Fruit fly (Drosophila melanogaster) whole organism, embryonic: ENCODE data around the gene c12.1.

Source experiments
- Adf1 ChIP-seq: fragments of 200-800 bp; sonication (Bioruptor generic); IDR thresholded peaks from 2 replicates; pipeline ENCODE4 v1.3.6; 2022; ENCODE audit warnings: missing biosample characterization, missing genetic modification characterization
- Bdp1 ChIP-seq: fragments of 200-800 bp; sonication (Bioruptor generic); optimal IDR thresholded peaks from 3 replicates; lab custom pipeline; 2016; ENCODE audit warnings: missing biosample characterization, missing genetic modification characterization
- CG10267 ChIP-seq: fragments of 200-800 bp; sonication (Bioruptor generic); optimal IDR thresholded peaks from 2 replicates; lab custom pipeline; 2018; ENCODE audit warnings: missing biosample characterization, mild to moderate bottlenecking, missing genetic modification characterization, moderate library complexity
- CG11398 ChIP-seq: fragments of 200-800 bp; sonication (Bioruptor generic); optimal IDR thresholded peaks from 2 replicates; lab custom pipeline; 2016; ENCODE audit warnings: missing biosample characterization, missing genetic modification characterization
- CG11560 ChIP-seq: fragments of 200-800 bp; sonication (Bioruptor generic); IDR thresholded peaks from 3 replicates; pipeline ENCODE4 v1.3.6; 2022; ENCODE audit warnings: missing biosample characterization, missing genetic modification characterization
- CG12104 ChIP-seq: fragments of 200-800 bp; sonication (Bioruptor generic); optimal IDR thresholded peaks from 3 replicates; lab custom pipeline; 2016; ENCODE audit warnings: missing biosample characterization, missing genetic modification characterization
- CG12155 ChIP-seq: fragments of 200-800 bp; sonication (Bioruptor generic); optimal IDR thresholded peaks from 3 replicates; lab custom pipeline; 2016; ENCODE audit warnings: missing biosample characterization, missing genetic modification characterization
- CG13287 ChIP-seq: fragments of 200-800 bp; sonication (Bioruptor generic); IDR thresholded peaks from 2 replicates; pipeline ENCODE4 v1.3.6; 2022; ENCODE audit warnings: missing biosample characterization, missing genetic modification characterization; ENCODE audit not compliant: partially characterized antibody
- CG13624 ChIP-seq: fragments of 200-800 bp; sonication (Bioruptor generic); optimal IDR thresholded peaks from 2 replicates; lab custom pipeline; 2016; ENCODE audit warnings: missing biosample characterization, missing genetic modification characterization
- CG13894 ChIP-seq: fragments of 200-800 bp; sonication (Bioruptor generic); optimal IDR thresholded peaks from 3 replicates; lab custom pipeline; 2018; ENCODE audit warnings: missing biosample characterization, mild to moderate bottlenecking, missing genetic modification characterization, moderate library complexity
- CG14710 ChIP-seq: fragments of 200-800 bp; sonication (Bioruptor generic); optimal IDR thresholded peaks from 3 replicates; lab custom pipeline; 2019; ENCODE audit warnings: missing biosample characterization, mild to moderate bottlenecking, missing genetic modification characterization, moderate library complexity
- CG15514 ChIP-seq: fragments of 200-800 bp; sonication (Bioruptor generic); optimal IDR thresholded peaks from 3 replicates; lab custom pipeline; 2017; ENCODE audit warnings: missing biosample characterization, missing genetic modification characterization, mild to moderate bottlenecking, moderate library complexity, missing genetic modification reagents
- CG16815 ChIP-seq: fragments of 200-800 bp; sonication (Bioruptor generic); optimal IDR thresholded peaks from 3 replicates; lab custom pipeline; 2017; ENCODE audit warnings: missing biosample characterization, mild to moderate bottlenecking, missing genetic modification characterization
- CG32532 ChIP-seq: fragments of 200-800 bp; sonication (Bioruptor generic); IDR thresholded peaks from 2 replicates; pipeline ENCODE4 v1.3.6; 2022; ENCODE audit warnings: missing biosample characterization, missing genetic modification characterization
- CG4707 ChIP-seq: fragments of 200-800 bp; sonication (Bioruptor generic); optimal IDR thresholded peaks from 2 replicates; lab custom pipeline; 2018; ENCODE audit warnings: missing biosample characterization, mild to moderate bottlenecking, missing genetic modification characterization, moderate library complexity
- CG5245 ChIP-seq: fragments of 200-800 bp; sonication (Bioruptor generic); optimal IDR thresholded peaks from 3 replicates; lab custom pipeline; 2016; ENCODE audit warnings: missing biosample characterization, missing genetic modification characterization
- CG7357 ChIP-seq: fragments of 200-800 bp; sonication (Bioruptor generic); IDR thresholded peaks from 3 replicates; pipeline ENCODE4 v1.3.6; 2022; ENCODE audit warnings: missing biosample characterization, missing genetic modification characterization
- CG7372 ChIP-seq: fragments of 200-800 bp; sonication (Bioruptor generic); IDR thresholded peaks from 2 replicates; pipeline ENCODE4 v1.3.6; 2022; ENCODE audit warnings: missing biosample characterization, missing genetic modification characterization
- CG8089 ChIP-seq: fragments of 200-800 bp; sonication (Bioruptor generic); optimal IDR thresholded peaks from 3 replicates; lab custom pipeline; 2016; ENCODE audit warnings: missing biosample characterization, missing genetic modification characterization
- D19B ChIP-seq: fragments of 200-800 bp; sonication (Bioruptor generic); optimal IDR thresholded peaks from 2 replicates; lab custom pipeline; 2017; ENCODE audit warnings: missing biosample characterization, mild to moderate bottlenecking, missing genetic modification characterization
- Dfd ChIP-seq, 2 experiments: fragments of >200 bp; optimal IDR thresholded peaks; 2 replicates each; lab custom pipeline; 2017; ENCODE audit warnings: missing biosample characterization in 2 of 2, missing genetic modification characterization in 2 of 2
- E2f2 ChIP-seq: fragments of 200-800 bp; sonication (Bioruptor generic); IDR thresholded peaks from 2 replicates; pipeline ENCODE4 v1.3.6; 2022; ENCODE audit warnings: missing biosample characterization, missing genetic modification characterization
- Elba2 ChIP-seq: fragments of 200-800 bp; sonication (Bioruptor generic); optimal IDR thresholded peaks from 3 replicates; lab custom pipeline; 2016; ENCODE audit warnings: missing biosample characterization, missing genetic modification characterization
- HmgZ ChIP-seq: fragments of 200-800 bp; sonication (Bioruptor generic); optimal IDR thresholded peaks from 2 replicates; lab custom pipeline; 2018; ENCODE audit warnings: missing biosample characterization, mild to moderate bottlenecking, missing genetic modification characterization
- Lpt ChIP-seq: fragments of >200 bp; optimal IDR thresholded peaks from 2 replicates; lab custom pipeline; 2018; ENCODE audit warnings: missing biosample characterization, missing genetic modification characterization
- MESR4 ChIP-seq: fragments of 200-800 bp; sonication (Bioruptor generic); optimal IDR thresholded peaks from 2 replicates; lab custom pipeline; 2018; ENCODE audit warnings: missing biosample characterization, mild to moderate bottlenecking, missing genetic modification characterization, moderate library complexity
- Mad ChIP-seq: fragments of 200-800 bp; sonication (Bioruptor generic); optimal IDR thresholded peaks from 2 replicates; lab custom pipeline; 2016; ENCODE audit warnings: missing biosample characterization, missing genetic modification characterization
- Mrtf ChIP-seq: fragments of 200-800 bp; sonication (Bioruptor generic); IDR thresholded peaks from 3 replicates; pipeline ENCODE4 v1.3.6; 2022; ENCODE audit warnings: missing biosample characterization, missing genetic modification characterization
- Nf-YC ChIP-seq: fragments of 200-800 bp; optimal IDR thresholded peaks from 3 replicates; lab custom pipeline; 2019; ENCODE audit warnings: missing biosample characterization, mild to moderate bottlenecking, missing genetic modification characterization, moderate library complexity
- Ravus ChIP-seq: fragments of 200-800 bp; sonication (Bioruptor generic); IDR thresholded peaks from 2 replicates; pipeline ENCODE4 v1.3.6; 2022; ENCODE audit warnings: missing biosample characterization, missing genetic modification characterization
- Rx ChIP-seq: fragments of 200-800 bp; sonication (Bioruptor generic); IDR thresholded peaks from 2 replicates; pipeline ENCODE4 v1.3.6; 2022; ENCODE audit warnings: missing biosample characterization, missing genetic modification characterization
- Sox100B ChIP-seq: fragments of 200-800 bp; sonication (Bioruptor generic); optimal IDR thresholded peaks from 3 replicates; lab custom pipeline; 2018; ENCODE audit warnings: missing biosample characterization, mild to moderate bottlenecking, missing genetic modification characterization
- Sry-β ChIP-seq: fragments of 200-800 bp; sonication (Bioruptor generic); optimal IDR thresholded peaks from 2 replicates; lab custom pipeline; 2018; ENCODE audit warnings: missing biosample characterization, mild to moderate bottlenecking, missing genetic modification characterization, moderate library complexity
- Tbp ChIP-seq: fragments of >200 bp; optimal IDR thresholded peaks from 2 replicates; lab custom pipeline; 2018; ENCODE audit warnings: missing biosample characterization, missing genetic modification characterization
- Xbp1 ChIP-seq: fragments of 200-800 bp; sonication (Bioruptor generic); optimal IDR thresholded peaks from 3 replicates; lab custom pipeline; 2016; ENCODE audit warnings: missing biosample characterization, mild to moderate bottlenecking, missing genetic modification characterization
- ac ChIP-seq: fragments of 200-800 bp; sonication (Bioruptor generic); optimal IDR thresholded peaks from 3 replicates; lab custom pipeline; 2017; ENCODE audit warnings: missing biosample characterization, mild to moderate bottlenecking, missing genetic modification characterization
- bcd ChIP-seq: fragments of 200-800 bp; sonication (Bioruptor generic); optimal IDR thresholded peaks from 2 replicates; lab custom pipeline; 2017; ENCODE audit warnings: missing biosample characterization, mild to moderate bottlenecking, missing genetic modification characterization
- en ChIP-seq: fragments of 200-800 bp; sonication (Bioruptor generic); optimal IDR thresholded peaks from 2 replicates; lab custom pipeline; 2016; ENCODE audit warnings: missing biosample characterization, missing genetic modification characterization
- fd64A ChIP-seq: fragments of 200-800 bp; sonication (Bioruptor generic); optimal IDR thresholded peaks from 3 replicates; lab custom pipeline; 2018; ENCODE audit warnings: missing biosample characterization, mild to moderate bottlenecking, missing genetic modification characterization
- fru ChIP-seq: fragments of >200 bp; optimal IDR thresholded peaks from 2 replicates; lab custom pipeline; 2017
- ftz-f1 ChIP-seq: fragments of 200-800 bp; sonication (Bioruptor generic); optimal IDR thresholded peaks from 2 replicates; lab custom pipeline; 2016; ENCODE audit warnings: missing biosample characterization, missing genetic modification characterization
- hbn ChIP-seq: fragments of 200-800 bp; sonication (Bioruptor generic); IDR thresholded peaks from 2 replicates; pipeline ENCODE4 v1.3.6; 2022; ENCODE audit warnings: missing biosample characterization, missing genetic modification characterization; ENCODE audit not compliant: partially characterized antibody
- ind ChIP-seq: fragments of 200-800 bp; sonication (Bioruptor generic); optimal IDR thresholded peaks from 3 replicates; lab custom pipeline; 2016; ENCODE audit warnings: missing biosample characterization, missing genetic modification characterization
- kah ChIP-seq: fragments of 200-800 bp; sonication (Bioruptor generic); optimal IDR thresholded peaks from 2 replicates; lab custom pipeline; 2018; ENCODE audit warnings: missing biosample characterization, mild to moderate bottlenecking, missing genetic modification characterization
- lmd ChIP-seq: fragments of 200-800 bp; sonication (Bioruptor generic); IDR thresholded peaks from 2 replicates; pipeline ENCODE4 v1.3.6; 2022; ENCODE audit warnings: missing biosample characterization, missing genetic modification characterization
- scrt ChIP-seq: fragments of 200-800 bp; sonication (Bioruptor generic); optimal IDR thresholded peaks from 2 replicates; lab custom pipeline; 2018; ENCODE audit warnings: missing biosample characterization, mild to moderate bottlenecking, missing genetic modification characterization, moderate library complexity
- tna ChIP-seq: fragments of 200-800 bp; sonication (Bioruptor generic); IDR thresholded peaks from 2 replicates; pipeline ENCODE4 v1.3.6; 2022; ENCODE audit warnings: missing biosample characterization, missing genetic modification characterization; ENCODE audit not compliant: partially characterized antibody
- unc-4 ChIP-seq: fragments of 200-800 bp; sonication (Bioruptor generic); IDR thresholded peaks from 2 replicates; pipeline ENCODE4 v1.3.6; 2022; ENCODE audit warnings: missing biosample characterization, missing genetic modification characterization; ENCODE audit not compliant: partially characterized antibody
- zen2 ChIP-seq: fragments of 200-800 bp; sonication (Bioruptor generic); IDR thresholded peaks from 3 replicates; pipeline ENCODE4 v1.3.6; 2022; ENCODE audit warnings: missing biosample characterization, missing genetic modification characterization; ENCODE audit not compliant: partially characterized antibody

Gene c12.1

dm6 chrX:9352112-9353096, 33.4 kb upstream of the c12.1 start (continued):
- TF ChIP-seq CG11398 (GFP tag; lab: Kevin White, UChicago) (no peak), Ravus (peak; percentile 60), ftz-f1 (GFP tag; lab: Kevin White, UChicago) (peak; percentile 4), Bdp1 (GFP tag; lab: Kevin White, UChicago) (peak; percentile 46), CG10267 (peak; percentile 66), Nf-YC (tag; lab: Kevin White, UChicago) (peak; percentile 67), Tbp (no peak), D19B (GFP tag; lab: Kevin White, UChicago) (peak; percentile 76), zen2 (GFP tag; lab: Robert Waterston, UW) (no peak), en (GFP tag; lab: Kevin White, UChicago) (peak; percentile 17), Xbp1 (GFP tag; lab: Kevin White, UChicago) (peak; percentile 84), Sox100B (GFP tag; lab: Kevin White, UChicago) (peak; percentile 78), Adf1 (GFP tag; lab: Robert Waterston, UW) (peak; percentile 41; the same call in 1 of the 2 replicates), CG32532 (GFP tag; lab: Robert Waterston, UW) (peak; percentile 89), bcd (GFP tag; lab: Kevin White, UChicago) (peak; percentile 83), CG4707 (GFP tag; lab: Kevin White, UChicago) (peak; percentile 55), CG13287 (GFP tag; lab: Robert Waterston, UW) (no peak), tna (no peak), Elba2 (GFP tag; lab: Kevin White, UChicago) (no peak), CG7357 (GFP tag; lab: Robert Waterston, UW) (peak; percentile 55; the same call in 2 of the 3 replicates), MESR4 (GFP tag; lab: Kevin White, UChicago) (peak; percentile 15), CG16815 (peak; percentile 57), unc-4 (GFP tag; lab: Robert Waterston, UW) (no peak), CG11560 (tag; lab: Robert Waterston, UW) (peak; percentile 37; the same call in 1 of the 3 replicates), ind (GFP tag; lab: Kevin White, UChicago) (peak; percentile 81), CG5245 (GFP tag; lab: Kevin White, UChicago) (peak; percentile 60), Rx (GFP tag; lab: Robert Waterston, UW) (peak; percentile 73), Mad (GFP tag; lab: Kevin White, UChicago) (peak; percentile 38), CG13894 (peak; percentile 78), HmgZ (tag; lab: Kevin White, UChicago) (peak; percentile 85), CG12155 (GFP tag; lab: Kevin White, UChicago) (peak; percentile 73), fru (lab: Kevin White, UChicago) (no peak), hbn (GFP tag; lab: Robert Waterston, UW) (no peak), lmd (GFP tag; lab: Robert Waterston, UW) (peak; percentile 80), scrt (GFP tag; lab: Kevin White, UChicago) (peak; percentile 80), fd64A (GFP tag; lab: Kevin White, UChicago) (peak; percentile 19), Sry-β (GFP tag; lab: Kevin White, UChicago) (peak; percentile 1), CG7372 (GFP tag; lab: Robert Waterston, UW) (peak; percentile 69), CG13624 (GFP tag; lab: Kevin White, UChicago) (peak; percentile 77), ac (GFP tag; lab: Kevin White, UChicago) (peak; percentile 11), CG15514 (peak; percentile 77), kah (GFP tag; lab: Kevin White, UChicago) (peak; percentile 47), Lpt (no peak), Mrtf (GFP tag; lab: Robert Waterston, UW) (peak; percentile 64; the same call in 2 of the 3 replicates), E2f2 (GFP tag; lab: Robert Waterston, UW) (peak; percentile 64), CG8089 (GFP tag; lab: Kevin White, UChicago) (peak; percentile 34), CG14710 (tag; lab: Kevin White, UChicago) (peak; percentile 60), CG12104 (GFP tag; lab: Kevin White, UChicago) (peak; percentile 73), Dfd (GFP tag; optimal IDR thresholded peaks at IDR 0.05; lab: Kevin White, UChicago) (no peak)
